Worm (Caenorhabditis elegans): Measurements from ENCODE around the gene nep-25.

DNA sequence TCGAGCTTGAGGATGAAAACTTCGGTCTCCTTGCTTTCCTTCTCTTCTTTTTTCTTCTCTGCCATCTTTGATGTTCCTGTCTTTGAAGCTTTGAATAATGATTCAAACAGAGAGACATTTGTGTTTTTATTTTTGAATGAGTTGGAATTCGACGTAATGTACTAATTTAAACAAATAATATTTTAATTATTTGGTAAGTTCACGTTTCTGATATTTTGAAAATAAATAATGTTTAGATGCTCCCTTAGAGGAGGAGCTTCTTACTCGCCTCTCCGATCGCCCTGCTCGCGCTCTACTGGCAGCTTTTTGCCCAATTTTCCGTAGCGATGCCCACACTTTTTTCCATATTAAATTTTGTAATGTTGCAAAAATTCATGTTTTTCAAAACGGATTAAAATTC is 41.0 kb upstream of the nep-25 start, which contains the start of the genes K05F1.9 and K05F1.1:
- TF ChIP-seq nhr-237 (tag; optimal IDR thresholded peaks at IDR 0.05) (no peak), nhr-77 (tag; optimal IDR thresholded peaks at IDR 0.05) (no peak), nfya-1 (tag; optimal IDR thresholded peaks at IDR 0.05; ENCODE audit: insufficient read depth) (no peak), ama-1 (optimal IDR thresholded peaks at IDR 0.05) (no peak), mdl-1 (tag; optimal IDR thresholded peaks at IDR 0.05) (no peak), daf-12 (tag; optimal IDR thresholded peaks at IDR 0.05) (no peak), zag-1 (tag; optimal IDR thresholded peaks at IDR 0.05) (no peak), elt-1 (tag; optimal IDR thresholded peaks at IDR 0.05) (no peak), skn-1 (tag; optimal IDR thresholded peaks at IDR 0.05) (no peak), R02D3.7 (tag; optimal IDR thresholded peaks at IDR 0.05) (no peak), unc-39 (tag; optimal IDR thresholded peaks at IDR 0.05) (no peak), jun-1 (tag; optimal IDR thresholded peaks at IDR 0.05) (no peak)
